Fruit fly (Drosophila melanogaster) whole organism: Measurements from ENCODE around the gene Exd2.

Experiments
- CG8478 ChIP-seq: fragments of >200 bp; optimal IDR thresholded peaks from 2 replicates; lab custom pipeline; 2018; ENCODE audit warnings: inconsistent platforms
- Dll ChIP-seq: fragments of >200 bp; optimal IDR thresholded peaks from 2 replicates; lab custom pipeline; 2017
- pan ChIP-seq: fragments of >200 bp; optimal IDR thresholded peaks from 2 replicates; lab custom pipeline; 2017
- psq ChIP-seq: fragments of >200 bp; optimal IDR thresholded peaks from 2 replicates; lab custom pipeline; 2017
- usp ChIP-seq: fragments of >200 bp; optimal IDR thresholded peaks from 2 replicates; lab custom pipeline; 2017; ENCODE audit warnings: missing biosample characterization, missing genetic modification characterization, mixed read lengths

DNA sequence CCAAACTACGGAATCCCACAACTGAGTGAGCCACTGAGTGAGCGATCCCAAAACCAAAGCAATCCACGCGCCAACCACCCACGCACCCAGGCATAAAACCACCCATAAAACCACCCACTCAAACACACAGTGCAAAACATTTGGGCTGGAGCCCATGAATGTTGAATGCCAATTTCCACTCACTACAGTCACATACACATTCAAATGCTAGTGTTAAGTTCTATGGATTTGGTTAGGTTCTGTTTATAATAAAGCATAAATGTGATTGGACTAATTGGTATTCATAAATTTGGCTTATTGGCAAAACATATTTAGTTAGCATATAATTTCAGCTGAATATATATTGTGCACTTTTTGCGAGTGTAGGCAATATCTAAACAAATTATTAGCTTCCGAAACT, 34.2 kb upstream of the Exd2 start:
- no peak for TF ChIP-seq psq (lab: Kevin White, UChicago)
- no peak for TF ChIP-seq usp (GFP tag; lab: Kevin White, UChicago)
- TF ChIP-seq pan (lab: Kevin White, UChicago) = no peak
- TF ChIP-seq CG8478 = no peak
- no peak for TF ChIP-seq Dll (lab: Kevin White, UChicago)
